Fruit fly (Drosophila melanogaster) whole organism, embryonic: ENCODE results near the gene CG10874.
A peak's percentile ranks its signal among the peaks of the same experiment; 100 is the strongest.

Source experiments
- CG10274 ChIP-seq: fragments of 200-800 bp; sonication (Bioruptor generic); optimal IDR thresholded peaks from 3 replicates; lab custom pipeline; 2017; ENCODE audit warnings: missing biosample characterization, mild to moderate bottlenecking, missing genetic modification characterization
- CG12071 ChIP-seq: fragments of 200-800 bp; sonication (Bioruptor generic); optimal IDR thresholded peaks from 3 replicates; lab custom pipeline; 2018; ENCODE audit warnings: missing biosample characterization, mild to moderate bottlenecking, missing genetic modification characterization
- CG13287 ChIP-seq: fragments of 200-800 bp; sonication (Bioruptor generic); IDR thresholded peaks from 2 replicates; pipeline ENCODE4 v1.3.6; 2022; ENCODE audit warnings: missing biosample characterization, missing genetic modification characterization; ENCODE audit not compliant: partially characterized antibody
- CG15011 ChIP-seq: fragments of 200-800 bp; sonication (Bioruptor generic); optimal IDR thresholded peaks from 3 replicates; lab custom pipeline; 2018; ENCODE audit warnings: missing biosample characterization, mild to moderate bottlenecking, missing genetic modification characterization
- CG15479 ChIP-seq: fragments of 200-800 bp; sonication (Bioruptor generic); optimal IDR thresholded peaks from 3 replicates; lab custom pipeline; 2019; ENCODE audit warnings: missing biosample characterization, mild to moderate bottlenecking, missing genetic modification characterization, moderate library complexity
- CG18476 ChIP-seq: fragments of 200-800 bp; sonication (Bioruptor generic); optimal IDR thresholded peaks from 2 replicates; lab custom pipeline; 2016; ENCODE audit warnings: missing biosample characterization, mild to moderate bottlenecking, missing genetic modification characterization
- CG2116 ChIP-seq: fragments of 200-800 bp; sonication (Bioruptor generic); optimal IDR thresholded peaks from 3 replicates; lab custom pipeline; 2018; ENCODE audit warnings: missing biosample characterization, mild to moderate bottlenecking, missing genetic modification characterization
- CG30403 ChIP-seq: fragments of 200-800 bp; sonication (Bioruptor generic); optimal IDR thresholded peaks from 3 replicates; lab custom pipeline; 2016; ENCODE audit warnings: missing biosample characterization, missing genetic modification characterization
- CG31441 ChIP-seq: fragments of 200-800 bp; sonication (Bioruptor generic); IDR thresholded peaks from 2 replicates; pipeline ENCODE4 v1.3.6; 2022; ENCODE audit warnings: missing biosample characterization, missing genetic modification characterization
- CG33213 ChIP-seq: fragments of 200-800 bp; sonication (Bioruptor generic); optimal IDR thresholded peaks from 3 replicates; lab custom pipeline; 2016; ENCODE audit warnings: missing biosample characterization, missing genetic modification characterization
- CG4617 ChIP-seq: fragments of 200-800 bp; sonication (Bioruptor generic); optimal IDR thresholded peaks from 3 replicates; lab custom pipeline; 2016; ENCODE audit warnings: missing biosample characterization, missing genetic modification characterization, borderline replicate concordance
- CG6689 ChIP-seq: fragments of 200-800 bp; sonication (Bioruptor generic); IDR thresholded peaks from 2 replicates; pipeline ENCODE4 v1.3.6; 2022; ENCODE audit warnings: missing biosample characterization, missing genetic modification characterization
- CG7556 ChIP-seq: fragments of 200-800 bp; sonication (Bioruptor generic); optimal IDR thresholded peaks from 2 replicates; lab custom pipeline; 2017; ENCODE audit warnings: missing biosample characterization, mild to moderate bottlenecking, missing genetic modification characterization
- CHES-1-like ChIP-seq: fragments of 200-800 bp; sonication (Bioruptor generic); optimal IDR thresholded peaks from 2 replicates; lab custom pipeline; 2016; ENCODE audit warnings: missing biosample characterization, missing genetic modification characterization
- CoRest ChIP-seq: fragments of 200-800 bp; sonication (Bioruptor generic); optimal IDR thresholded peaks from 3 replicates; lab custom pipeline; 2018; ENCODE audit warnings: missing biosample characterization, mild to moderate bottlenecking, missing genetic modification characterization, moderate library complexity
- Eip74EF ChIP-seq, 2 experiments: fragments of 200-800 bp in 1 of 2; fragments of >200 bp in 1 of 2; sonication (Bioruptor generic) in 1 of 2; optimal IDR thresholded peaks; 2 replicates each; lab custom pipeline; 2017 to 2019; ENCODE audit warnings: missing biosample characterization in 2 of 2, missing genetic modification characterization in 2 of 2, mild to moderate bottlenecking in 1 of 2, moderate library complexity in 1 of 2
- HmgZ ChIP-seq: fragments of 200-800 bp; sonication (Bioruptor generic); optimal IDR thresholded peaks from 2 replicates; lab custom pipeline; 2018; ENCODE audit warnings: missing biosample characterization, mild to moderate bottlenecking, missing genetic modification characterization
- Hr39 ChIP-seq: fragments of >200 bp; optimal IDR thresholded peaks from 2 replicates; lab custom pipeline; 2017
- Max ChIP-seq: fragments of 200-800 bp; sonication (Bioruptor generic); optimal IDR thresholded peaks from 2 replicates; lab custom pipeline; 2016; ENCODE audit warnings: missing biosample characterization, mild to moderate bottlenecking, missing genetic modification characterization
- Med ChIP-seq: fragments of 200-800 bp; sonication (Bioruptor generic); peaks from one replicate; lab custom pipeline; 2016; ENCODE audit warnings: missing biosample characterization, missing genetic modification characterization, mild to moderate bottlenecking, inconsistent platforms, moderate library complexity
- NFAT ChIP-seq: fragments of 200-800 bp; sonication (Bioruptor generic); IDR thresholded peaks from 2 replicates; pipeline ENCODE4 v1.3.6; 2022; ENCODE audit warnings: missing biosample characterization, missing genetic modification characterization
- Optix ChIP-seq: fragments of 200-800 bp; sonication (Bioruptor generic); IDR thresholded peaks from 3 replicates; pipeline ENCODE4 v1.3.6; 2022; ENCODE audit warnings: missing biosample characterization, missing genetic modification characterization
- Sox100B ChIP-seq: fragments of 200-800 bp; sonication (Bioruptor generic); optimal IDR thresholded peaks from 3 replicates; lab custom pipeline; 2018; ENCODE audit warnings: missing biosample characterization, mild to moderate bottlenecking, missing genetic modification characterization
- Sox102F ChIP-seq: fragments of 200-800 bp; sonication (Bioruptor generic); optimal IDR thresholded peaks from 2 replicates; lab custom pipeline; 2018; ENCODE audit warnings: missing biosample characterization, mild to moderate bottlenecking, missing genetic modification characterization, moderate library complexity
- abd-A ChIP-seq: fragments of 200-800 bp; sonication (Bioruptor generic); optimal IDR thresholded peaks from 3 replicates; lab custom pipeline; 2019; ENCODE audit warnings: missing biosample characterization, mild to moderate bottlenecking, missing genetic modification characterization, moderate library complexity
- ac ChIP-seq: fragments of 200-800 bp; sonication (Bioruptor generic); optimal IDR thresholded peaks from 3 replicates; lab custom pipeline; 2017; ENCODE audit warnings: missing biosample characterization, mild to moderate bottlenecking, missing genetic modification characterization
- bowl ChIP-seq: fragments of 200-800 bp; sonication (Bioruptor generic); IDR thresholded peaks from 2 replicates; pipeline ENCODE4 v1.3.6; 2022; ENCODE audit warnings: missing biosample characterization, missing genetic modification characterization
- bsh ChIP-seq, 2 experiments: fragments of 200-800 bp; sonication (Bioruptor generic); optimal IDR thresholded peaks; 2 replicates each; lab custom pipeline; 2017 to 2018; ENCODE audit warnings: mild to moderate bottlenecking in 2 of 2, missing biosample characterization in 2 of 2, missing genetic modification characterization in 2 of 2, moderate library complexity in 1 of 2
- chif ChIP-seq, 2 experiments: fragments of 200-800 bp; sonication (Bioruptor generic); optimal IDR thresholded peaks; 3 replicates each; lab custom pipeline; 2016; ENCODE audit warnings: missing biosample characterization in 2 of 2, missing genetic modification characterization in 2 of 2
- chinmo ChIP-seq: fragments of 200-800 bp; sonication (Bioruptor generic); IDR thresholded peaks from 4 replicates; pipeline ENCODE4 v1.3.6; 2022; ENCODE audit warnings: missing biosample characterization, missing genetic modification characterization; ENCODE audit not compliant: partially characterized antibody
- crol ChIP-seq: fragments of 200-800 bp; sonication (Bioruptor generic); IDR thresholded peaks from 2 replicates; pipeline ENCODE4 v1.3.6; 2022; ENCODE audit warnings: missing biosample characterization, missing genetic modification characterization
- cwo ChIP-seq: fragments of 200-800 bp; sonication (Bioruptor generic); optimal IDR thresholded peaks from 3 replicates; lab custom pipeline; 2017; ENCODE audit warnings: missing biosample characterization, missing genetic modification characterization, mild to moderate bottlenecking, moderate library complexity, missing genetic modification reagents
- da ChIP-seq: fragments of 200-800 bp; sonication (Bioruptor generic); optimal IDR thresholded peaks from 2 replicates; lab custom pipeline; 2016; ENCODE audit warnings: missing biosample characterization, missing genetic modification characterization
- dpn ChIP-seq, 2 experiments: fragments of 200-800 bp; sonication (Bioruptor generic); optimal IDR thresholded peaks; 3 replicates each; lab custom pipeline; 2016; ENCODE audit warnings: missing biosample characterization in 2 of 2, missing genetic modification characterization in 2 of 2
- ewg ChIP-seq: fragments of 200-800 bp; sonication (Bioruptor generic); optimal IDR thresholded peaks from 3 replicates; lab custom pipeline; 2017; ENCODE audit warnings: mild to moderate bottlenecking, missing biosample characterization, missing genetic modification reagents, missing genetic modification characterization
- gcm ChIP-seq: fragments of 200-800 bp; sonication (Bioruptor generic); optimal IDR thresholded peaks from 2 replicates; lab custom pipeline; 2019; ENCODE audit warnings: missing biosample characterization, mild to moderate bottlenecking, missing genetic modification characterization, moderate library complexity
- jing ChIP-seq: fragments of 200-800 bp; sonication (Bioruptor generic); optimal IDR thresholded peaks from 2 replicates; lab custom pipeline; 2018; ENCODE audit warnings: missing biosample characterization, mild to moderate bottlenecking, missing genetic modification characterization
- jumu ChIP-seq: fragments of 200-800 bp; sonication (Bioruptor generic); optimal IDR thresholded peaks from 3 replicates; lab custom pipeline; 2016; ENCODE audit warnings: missing biosample characterization, missing genetic modification characterization
- knrl ChIP-seq: fragments of 200-800 bp; sonication (Bioruptor generic); IDR thresholded peaks from 3 replicates; pipeline ENCODE4 v1.3.6; 2022; ENCODE audit warnings: missing biosample characterization, missing genetic modification characterization; ENCODE audit not compliant: partially characterized antibody
- nmo ChIP-seq: fragments of 200-800 bp; sonication (Bioruptor generic); optimal IDR thresholded peaks from 2 replicates; lab custom pipeline; 2018; ENCODE audit warnings: missing biosample characterization, mild to moderate bottlenecking, missing genetic modification characterization, moderate library complexity
- so ChIP-seq: fragments of 200-800 bp; sonication (Bioruptor generic); IDR thresholded peaks from 3 replicates; pipeline ENCODE4 v1.3.6; 2022; ENCODE audit warnings: missing biosample characterization, missing genetic modification characterization
- sob ChIP-seq: fragments of 200-800 bp; sonication (Bioruptor generic); IDR thresholded peaks from 2 replicates; pipeline ENCODE4 v1.3.6; 2022; ENCODE audit warnings: missing biosample characterization, missing genetic modification characterization
- stc ChIP-seq: fragments of 200-800 bp; sonication (Bioruptor generic); IDR thresholded peaks from 2 replicates; pipeline ENCODE4 v1.3.6; 2022; ENCODE audit warnings: missing biosample characterization, missing genetic modification characterization
- stwl ChIP-seq: fragments of 200-800 bp; sonication (Bioruptor generic); optimal IDR thresholded peaks from 3 replicates; lab custom pipeline; 2018; ENCODE audit warnings: missing biosample characterization, mild to moderate bottlenecking, missing genetic modification characterization, moderate library complexity
- tup ChIP-seq: fragments of 200-800 bp; sonication (Bioruptor generic); optimal IDR thresholded peaks from 2 replicates; lab custom pipeline; 2016; ENCODE audit warnings: missing biosample characterization, mild to moderate bottlenecking, missing genetic modification characterization, moderate library complexity
- vfl ChIP-seq: fragments of 200-800 bp; sonication (Bioruptor generic); optimal IDR thresholded peaks from 2 replicates; lab custom pipeline; 2016; ENCODE audit warnings: missing biosample characterization, missing genetic modification characterization
- vvl ChIP-seq: fragments of 200-800 bp; sonication (Bioruptor generic); IDR thresholded peaks from 2 replicates; pipeline ENCODE4 v1.3.6; 2022; ENCODE audit warnings: missing biosample characterization, missing genetic modification characterization
- zen ChIP-seq: fragments of 200-800 bp; sonication (Bioruptor generic); optimal IDR thresholded peaks from 3 replicates; lab custom pipeline; 2018; ENCODE audit warnings: missing biosample characterization, mild to moderate bottlenecking, missing genetic modification characterization, moderate library complexity
- zfh1 ChIP-seq: fragments of 200-800 bp; sonication (Bioruptor generic); IDR thresholded peaks from 3 replicates; pipeline ENCODE4 v1.3.6; 2022; ENCODE audit warnings: missing biosample characterization, missing genetic modification characterization
- zfh2 ChIP-seq: fragments of 200-800 bp; sonication (Bioruptor generic); optimal IDR thresholded peaks from 2 replicates; lab custom pipeline; 2016; ENCODE audit warnings: missing biosample characterization, missing genetic modification characterization

CG10874 gene

dm6 chr2L:2180120-2180539 lies 12.1 kb downstream of the CG10874 start (continued):
- peak; percentile 93 for TF ChIP-seq gcm (GFP tag; lab: Kevin White, UChicago)
- peak; percentile 68 for TF ChIP-seq crol (GFP tag; lab: Robert Waterston, UW)
- TF ChIP-seq bowl (GFP tag; lab: Robert Waterston, UW) = peak; percentile 39; the same call in 1 of the 2 replicates
- peak; percentile 51 for TF ChIP-seq da
- TF ChIP-seq bsh (GFP tag; optimal IDR thresholded peaks at IDR 0.05; lab: Kevin White, UChicago) = peak; percentile 45 to 96
- peak; percentile 54 for TF ChIP-seq CHES-1-like (GFP tag; lab: Kevin White, UChicago)
- TF ChIP-seq CG2116 (GFP tag; lab: Kevin White, UChicago) = peak; percentile 20
- peak; percentile 88 for TF ChIP-seq CG12071 (GFP tag; lab: Kevin White, UChicago)
- peak; percentile 93 for TF ChIP-seq zen (tag; lab: Kevin White, UChicago)
- TF ChIP-seq Sox102F (GFP tag; lab: Kevin White, UChicago) = peak; percentile 96
- TF ChIP-seq jing = peak; percentile 80
- peak; percentile 68 for TF ChIP-seq tup (GFP tag; lab: Kevin White, UChicago)
- peak; percentile 61 for TF ChIP-seq CG10274
- TF ChIP-seq ac (GFP tag; lab: Kevin White, UChicago) = peak; percentile 78
- TF ChIP-seq knrl (GFP tag; lab: Robert Waterston, UW) = no peak
- TF ChIP-seq CG31441 = peak; percentile 91
- TF ChIP-seq Hr39 (lab: Kevin White, UChicago) = no peak
- TF ChIP-seq jumu (GFP tag; lab: Kevin White, UChicago) = peak; percentile 75
- TF ChIP-seq zfh1 = peak; percentile 93
- peak; percentile 97 for TF ChIP-seq Med (GFP tag; lab: Kevin White, UChicago)
- peak; percentile 82 for TF ChIP-seq cwo
- peak; percentile 85 for TF ChIP-seq CG18476 (GFP tag; lab: Kevin White, UChicago)
- peak; percentile 56; the same call in 2 of the 3 replicates for TF ChIP-seq Optix (GFP tag; lab: Robert Waterston, UW)
- TF ChIP-seq CG6689 (GFP tag; lab: Robert Waterston, UW) = peak; percentile 94
- TF ChIP-seq stwl (tag; lab: Kevin White, UChicago) = no peak
- peak; percentile 79 to 83 for TF ChIP-seq chif (GFP tag; optimal IDR thresholded peaks at IDR 0.05; lab: Kevin White, UChicago)
- TF ChIP-seq vvl (GFP tag; lab: Robert Waterston, UW) = peak; percentile 96
- TF ChIP-seq stc = peak; percentile 91
- peak; percentile 61 for TF ChIP-seq NFAT
- TF ChIP-seq so (GFP tag; lab: Robert Waterston, UW) = peak; percentile 90
- TF ChIP-seq sob (GFP tag; lab: Robert Waterston, UW) = peak; percentile 87
- no peak for TF ChIP-seq abd-A (tag; lab: Kevin White, UChicago)
- TF ChIP-seq vfl (GFP tag; lab: Kevin White, UChicago) = peak; percentile 63
- TF ChIP-seq CG15479 (GFP tag; lab: Kevin White, UChicago) = no peak
- TF ChIP-seq CG7556 = peak; percentile 85
- peak; percentile 46 for TF ChIP-seq CG4617 (GFP tag; lab: Kevin White, UChicago)
- peak in 1 of 2 experiments; percentile 92 for TF ChIP-seq Eip74EF (GFP tag; optimal IDR thresholded peaks at IDR 0.05; lab: Kevin White, UChicago)
- TF ChIP-seq chinmo (GFP tag; lab: Robert Waterston, UW) = peak; percentile 51; the same call in 1 of the 4 replicates
- peak; percentile 63 for TF ChIP-seq CG33213 (GFP tag; lab: Kevin White, UChicago)
- TF ChIP-seq dpn (GFP tag; optimal IDR thresholded peaks at IDR 0.05; lab: Kevin White, UChicago) = peak; percentile 66 to 80
- peak; percentile 82 for TF ChIP-seq Max (GFP tag; lab: Kevin White, UChicago)
- TF ChIP-seq CG13287 (GFP tag; lab: Robert Waterston, UW) = no peak
- TF ChIP-seq Sox100B = peak; percentile 89
- peak; percentile 94 for TF ChIP-seq nmo (GFP tag; lab: Kevin White, UChicago)
- peak; percentile 84 for TF ChIP-seq HmgZ (tag; lab: Kevin White, UChicago)
- TF ChIP-seq ewg (GFP tag; lab: Kevin White, UChicago) = peak; percentile 85
- TF ChIP-seq zfh2 (GFP tag; lab: Kevin White, UChicago) = peak; percentile 9
- peak; percentile 86 for TF ChIP-seq CG15011 (GFP tag; lab: Kevin White, UChicago)
- peak; percentile 86 for TF ChIP-seq CoRest (tag; lab: Kevin White, UChicago)
- peak; percentile 88 for TF ChIP-seq CG30403 (GFP tag; lab: Kevin White, UChicago)
